Worm (Caenorhabditis elegans): ENCODE results near the gene col-74.
A peak's percentile ranks its signal among the peaks of the same experiment; 100 is the strongest.

col-74 gene

DNA sequence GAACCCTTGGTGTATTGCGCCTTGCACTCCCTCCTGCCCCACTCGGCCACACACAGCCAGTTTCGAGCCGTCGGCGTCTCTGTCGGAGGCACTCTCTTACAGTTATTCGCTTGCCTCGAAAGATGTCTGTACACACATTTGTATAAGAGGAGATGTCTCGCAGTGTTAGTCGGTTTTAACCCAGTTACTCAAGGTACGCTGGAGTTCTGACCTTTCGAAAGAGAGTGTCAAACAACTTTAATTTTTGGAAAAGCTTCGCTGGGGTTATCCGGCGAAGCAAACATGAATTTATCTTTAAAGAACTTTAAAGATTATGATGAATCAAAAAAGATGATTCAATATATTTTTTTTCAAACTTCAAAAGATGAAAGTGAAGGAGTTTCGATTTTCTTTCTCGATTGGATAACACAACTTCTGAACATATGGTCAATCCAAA lies 14.5 kb downstream of the col-74 start (continued):
- TF ChIP-seq fkh-2 (tag; optimal IDR thresholded peaks at IDR 0.05) (peak; percentile 82), ceh-28 (tag; optimal IDR thresholded peaks at IDR 0.05) (peak; percentile 97), ceh-9 (tag; optimal IDR thresholded peaks at IDR 0.05) (peak; percentile 37), lin-15B (tag; optimal IDR thresholded peaks at IDR 0.05) (peak; percentile 82)

DNA sequence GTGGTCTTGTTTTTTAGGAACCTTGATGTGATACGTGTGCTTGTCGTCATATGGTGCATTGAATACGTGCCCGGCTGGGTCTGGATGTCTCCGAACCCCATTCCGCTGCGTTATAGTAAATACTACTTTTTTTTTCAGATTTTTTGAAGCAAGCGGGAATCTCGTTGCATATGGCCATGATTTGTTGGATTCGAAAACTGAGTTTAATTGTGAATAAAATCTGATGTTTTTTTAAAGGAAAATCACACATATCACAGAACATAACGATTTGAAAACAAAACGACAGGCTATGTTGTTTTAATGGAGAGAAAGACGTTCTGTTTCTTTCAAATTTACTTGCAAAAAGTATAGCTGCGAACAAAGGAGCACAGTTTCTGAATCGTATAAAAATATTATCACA lies 15.3 kb downstream of the col-74 start, which contains the start of the genes ZK1248.17 and H41C03.3:
Gene ZK1248.17 (minus strand): TSS at position 101 of the 400 bp plus-strand sequence.
Gene H41C03.3 (plus strand): TSS at position 337 of the 400 bp plus-strand sequence.
- TF ChIP-seq hmg-11 (tag; optimal IDR thresholded peaks at IDR 0.05), result no peak
- no peak for TF ChIP-seq daf-12 (tag; optimal IDR thresholded peaks at IDR 0.05)
- TF ChIP-seq ama-1 (optimal IDR thresholded peaks at IDR 0.05), result no peak
- TF ChIP-seq skn-1 (tag; optimal IDR thresholded peaks at IDR 0.05), result no peak
- no peak for TF ChIP-seq mdl-1 (tag; optimal IDR thresholded peaks at IDR 0.05)
- no peak for TF ChIP-seq zag-1 (tag; optimal IDR thresholded peaks at IDR 0.05)

DNA sequence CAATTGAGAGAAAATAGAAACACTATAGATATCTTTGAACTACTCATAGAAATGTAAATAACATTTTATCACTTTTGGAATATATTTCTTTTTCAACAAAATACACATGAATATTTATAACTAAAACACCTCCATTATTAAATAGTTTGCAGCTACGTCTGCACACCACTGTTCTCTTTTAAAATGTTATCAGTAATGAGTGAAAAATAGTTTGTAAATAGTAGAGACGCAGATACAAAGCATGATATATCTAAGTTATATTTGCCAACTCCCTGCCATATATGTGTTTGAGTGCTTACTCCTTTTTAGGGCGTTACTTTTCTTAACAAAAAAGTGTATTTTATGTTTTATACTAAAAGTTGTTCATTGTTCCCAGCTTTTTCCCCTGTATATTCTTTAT lies 16.0 kb downstream of the col-74 start:
- TF ChIP-seq snpc-4 (tag; optimal IDR thresholded peaks at IDR 0.05), result no peak
- TF ChIP-seq elt-2 (tag; optimal IDR thresholded peaks at IDR 0.05), result peak; percentile 70
- TF ChIP-seq eor-1 (tag; optimal IDR thresholded peaks at IDR 0.05), result no peak
- TF ChIP-seq pqm-1 (tag; optimal IDR thresholded peaks at IDR 0.05), result peak; percentile 5
- TF ChIP-seq fos-1 (tag; optimal IDR thresholded peaks at IDR 0.05), result no peak
- peak; percentile 68 for TF ChIP-seq pha-4 (tag; optimal IDR thresholded peaks at IDR 0.05)
- TF ChIP-seq nhr-77 (tag; optimal IDR thresholded peaks at IDR 0.05), result no peak
- no peak for TF ChIP-seq fkh-10 (GFP tag; optimal IDR thresholded peaks at IDR 0.05)

DNA sequence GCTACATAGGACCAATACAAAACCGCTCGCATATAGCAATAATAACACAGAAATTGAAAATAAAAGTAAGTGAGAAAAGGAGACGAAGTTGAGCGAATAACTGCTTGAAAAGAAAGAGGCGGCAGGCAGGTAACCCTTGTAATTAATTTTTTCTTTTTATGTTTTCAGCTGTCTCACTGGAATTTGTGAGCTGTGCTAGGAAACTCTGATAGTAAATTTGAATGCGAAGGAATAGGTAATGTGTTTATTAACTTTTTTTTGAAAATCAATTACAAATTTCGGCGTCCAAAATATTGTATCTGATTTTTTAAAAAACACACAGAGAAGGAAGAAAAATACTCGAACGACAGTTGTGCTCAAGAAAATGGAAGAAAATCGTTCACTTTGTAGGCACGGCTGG lies 21.8 kb downstream of the col-74 start, which contains the start of gene H41C03.2:
Gene H41C03.2 (minus strand): TSS at position 101 of the 400 bp plus-strand sequence.
- TF ChIP-seq nhr-12 (tag; optimal IDR thresholded peaks at IDR 0.05), result no peak

DNA sequence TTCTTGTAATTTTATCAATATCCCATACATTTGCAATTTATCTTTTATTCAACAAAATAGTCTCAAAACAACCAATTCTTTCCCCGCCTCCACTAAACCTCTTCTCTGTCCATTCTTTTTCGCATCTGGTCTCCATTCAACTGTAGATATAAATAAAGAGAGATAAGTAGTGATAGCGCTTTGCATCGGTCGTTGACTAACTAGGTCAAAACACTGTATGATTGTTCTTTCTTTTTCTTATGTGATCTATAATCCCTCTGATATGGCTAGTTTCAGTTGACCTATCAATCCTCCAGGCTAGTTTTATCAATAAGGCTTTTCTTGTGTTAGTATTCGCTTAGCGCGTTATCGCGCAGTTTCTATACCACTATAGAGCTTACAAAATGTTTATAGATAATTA lies 23.1 kb downstream of the col-74 start:
- TF ChIP-seq elt-3 (tag; optimal IDR thresholded peaks at IDR 0.05), result peak in 2 of 3 experiments; percentile 42 to 53
- no peak for TF ChIP-seq unc-39 (tag; optimal IDR thresholded peaks at IDR 0.05)
- TF ChIP-seq nhr-23 (tag; optimal IDR thresholded peaks at IDR 0.05), result peak; percentile 91
- no peak for TF ChIP-seq lin-15B (tag; optimal IDR thresholded peaks at IDR 0.05)
- TF ChIP-seq ceh-82 (tag; optimal IDR thresholded peaks at IDR 0.05), result no peak
- TF ChIP-seq nhr-43 (tag; optimal IDR thresholded peaks at IDR 0.05; ENCODE audit: poor library complexity, severe bottlenecking), result peak; percentile 31
- no peak for TF ChIP-seq ZK546.5 (tag; optimal IDR thresholded peaks at IDR 0.05)
- no peak for TF ChIP-seq nhr-67 (tag; optimal IDR thresholded peaks at IDR 0.05)
- peak; percentile 20 for TF ChIP-seq ceh-28 (tag; optimal IDR thresholded peaks at IDR 0.05)

DNA sequence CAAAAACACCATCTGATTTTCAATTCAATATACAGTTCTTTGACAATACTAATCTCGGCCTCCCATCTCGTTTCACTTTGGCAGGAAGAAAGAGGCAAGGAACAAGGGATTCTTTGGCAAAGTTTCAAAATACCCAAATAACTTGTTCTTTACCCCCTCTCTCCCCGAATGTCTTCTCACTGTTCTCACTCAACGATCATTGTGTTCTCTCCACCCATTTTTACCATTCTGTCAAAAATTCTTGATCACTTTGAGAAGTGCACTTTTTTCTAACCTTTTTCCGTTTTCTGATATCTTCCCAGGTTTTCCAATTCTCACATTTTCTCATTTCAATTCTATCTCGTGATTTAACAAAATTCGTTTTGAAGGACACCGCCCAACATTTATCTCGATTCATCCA lies 23.9 kb downstream of the col-74 start, which contains the start of gene H41C03.1:
Gene H41C03.1 (plus strand): TSS at position 301 of the 400 bp plus-strand sequence.
- TF ChIP-seq nhr-237 (tag; optimal IDR thresholded peaks at IDR 0.05) (no peak), aly-2 (tag; optimal IDR thresholded peaks at IDR 0.05) (no peak), ceh-16 (tag; optimal IDR thresholded peaks at IDR 0.05) (no peak), pqm-1 (tag; optimal IDR thresholded peaks at IDR 0.05) (no peak), elt-3 (tag; optimal IDR thresholded peaks at IDR 0.05) (no peak), ceh-28 (tag; optimal IDR thresholded peaks at IDR 0.05) (no peak), unc-62 (GFP tag; optimal IDR thresholded peaks at IDR 0.05) (no peak), daf-12 (tag; optimal IDR thresholded peaks at IDR 0.05) (no peak)

DNA sequence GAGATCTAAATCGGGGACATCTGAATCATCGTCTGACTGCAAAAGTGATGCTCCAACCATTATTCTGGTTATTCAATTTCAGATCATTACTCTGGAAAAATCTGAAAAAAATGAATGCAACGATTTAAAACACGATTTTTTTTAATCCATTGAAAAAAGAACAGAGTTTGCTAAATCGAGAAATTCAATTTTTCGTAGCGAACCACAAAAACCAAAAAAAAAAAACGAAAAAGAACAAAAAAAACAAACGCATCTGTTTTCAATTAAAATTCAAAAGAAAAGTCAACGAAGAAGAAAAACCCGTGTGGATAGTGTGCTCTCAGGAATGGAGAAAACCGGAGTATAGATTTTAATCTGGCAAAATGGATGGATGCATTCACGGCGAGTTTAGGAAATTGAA lies 28.1 kb downstream of the col-74 start, which contains the start of gene F55C12.4:
Gene F55C12.4 (minus strand): TSS at position 101 of the 400 bp plus-strand sequence.
- TF ChIP-seq ceh-9 (tag; optimal IDR thresholded peaks at IDR 0.05) (no peak), elt-3 (tag; optimal IDR thresholded peaks at IDR 0.05) (no peak), eor-1 (tag; optimal IDR thresholded peaks at IDR 0.05) (no peak), egl-27 (tag; optimal IDR thresholded peaks at IDR 0.05) (no peak), nhr-11 (tag; optimal IDR thresholded peaks at IDR 0.05) (no peak), skn-1 (tag; optimal IDR thresholded peaks at IDR 0.05) (no peak), hmg-11 (tag; optimal IDR thresholded peaks at IDR 0.05) (no peak), nhr-28 (tag; optimal IDR thresholded peaks at IDR 0.05) (no peak), nhr-25 (tag; optimal IDR thresholded peaks at IDR 0.05) (no peak), daf-12 (tag; optimal IDR thresholded peaks at IDR 0.05) (no peak), nfya-1 (tag; optimal IDR thresholded peaks at IDR 0.05; ENCODE audit: insufficient read depth) (no peak), ceh-82 (tag; optimal IDR thresholded peaks at IDR 0.05) (no peak), ZK546.5 (tag; optimal IDR thresholded peaks at IDR 0.05) (no peak), fkh-10 (GFP tag; optimal IDR thresholded peaks at IDR 0.05) (no peak), pqm-1 (tag; optimal IDR thresholded peaks at IDR 0.05) (no peak), lin-39 (tag; optimal IDR thresholded peaks at IDR 0.05) (no peak), sea-2 (GFP tag; optimal IDR thresholded peaks at IDR 0.05) (no peak), ztf-11 (tag; optimal IDR thresholded peaks at IDR 0.05) (no peak)
